Worm (Caenorhabditis elegans) whole organism, L4 larva: ENCODE measurements around the gene C05D12.1.
A peak's percentile ranks its signal among the peaks of the same experiment; 100 is the strongest.

ENCODE experiments used
- D1046.2 ChIP-seq: fragments of 200-800 bp; sonication (Bioruptor generic); IDR thresholded peaks from 2 replicates; pipeline ENCODE4 v1.3.6; 2022; ENCODE audit warnings: missing genetic modification characterization, missing compliant biosample characterization
- F10B5.3 ChIP-seq: sonication (generic microtip); optimal IDR thresholded peaks from 2 replicates; lab custom pipeline; 2016; ENCODE audit warnings: mild to moderate bottlenecking, missing genetic modification characterization, missing compliant biosample characterization
- F37D6.2 ChIP-seq: sonication (generic microtip); optimal IDR thresholded peaks from 2 replicates; lab custom pipeline; 2016; ENCODE audit warnings: mild to moderate bottlenecking, missing genetic modification characterization, missing compliant biosample characterization
- F44E2.7 ChIP-seq: fragments of 200-800 bp; sonication (Bioruptor generic); IDR thresholded peaks from 2 replicates; pipeline ENCODE4 v2.1.2; 2022; ENCODE audit warnings: missing genetic modification characterization, missing compliant biosample characterization
- F49E8.2 ChIP-seq: sonication (generic microtip); optimal IDR thresholded peaks from 2 replicates; lab custom pipeline; 2016; ENCODE audit warnings: missing compliant biosample characterization, mild to moderate bottlenecking, missing genetic modification characterization, borderline replicate concordance
- T20F7.1 ChIP-seq: fragments of 200-800 bp; sonication (Bioruptor generic); optimal IDR thresholded peaks from 2 replicates; lab custom pipeline; 2018; ENCODE audit warnings: mild to moderate bottlenecking, missing genetic modification characterization, missing compliant biosample characterization
- T26A8.4 ChIP-seq: fragments of 200-800 bp; sonication (Bioruptor generic); IDR thresholded peaks from 2 replicates; pipeline ENCODE4 v1.3.6; 2022; ENCODE audit warnings: missing genetic modification characterization, missing compliant biosample characterization
- Y105C5A.15 ChIP-seq: fragments of 200-800 bp; sonication (Bioruptor generic); IDR thresholded peaks from 2 replicates; pipeline ENCODE4 v1.3.6; 2022; ENCODE audit warnings: missing genetic modification characterization, missing compliant biosample characterization
- Y75B8A.6 ChIP-seq: fragments of 200-800 bp; sonication (Bioruptor generic); IDR thresholded peaks from 2 replicates; pipeline ENCODE4 v1.3.6; 2022; ENCODE audit warnings: missing genetic modification reagents, missing genetic modification characterization, missing compliant biosample characterization
- ZK546.5 ChIP-seq, 2 experiments: sonication (generic microtip); optimal IDR thresholded peaks; 2 replicates each; lab custom pipeline; 2017; ENCODE audit warnings: missing biosample characterization in 2 of 2, missing genetic modification characterization in 2 of 2
- arid-1 ChIP-seq: fragments of 200-800 bp; sonication (Bioruptor generic); conservative IDR thresholded peaks from 2 replicates; pipeline ENCODE4 v1.3.6; 2022; ENCODE audit warnings: missing genetic modification reagents, missing genetic modification characterization, missing compliant biosample characterization
- attf-4 ChIP-seq: sonication (generic microtip); optimal IDR thresholded peaks from 3 replicates; lab custom pipeline; 2017; ENCODE audit warnings: missing biosample characterization, missing genetic modification characterization
- ceh-20 ChIP-seq: fragments of 200-800 bp; sonication (Bioruptor generic); IDR thresholded peaks from 2 replicates; pipeline ENCODE4 v1.3.6; 2022; ENCODE audit warnings: missing genetic modification reagents, missing genetic modification characterization, missing compliant biosample characterization
- ceh-28 ChIP-seq: fragments of 150-350 bp; optimal IDR thresholded peaks from 2 replicates; lab custom pipeline; 2014; ENCODE audit warnings: missing biosample characterization, missing genetic modification reagents, missing genetic modification characterization
- ceh-44 ChIP-seq: fragments of 200-800 bp; sonication (Bioruptor generic); IDR thresholded peaks from 2 replicates; pipeline ENCODE4 v1.3.6; 2022; ENCODE audit warnings: missing genetic modification reagents, missing genetic modification characterization, missing compliant biosample characterization
- ceh-82 ChIP-seq: sonication (generic microtip); optimal IDR thresholded peaks from 2 replicates; lab custom pipeline; 2017; ENCODE audit warnings: missing biosample characterization, missing genetic modification characterization
- daf-16 ChIP-seq, 3 experiments: sonication (generic microtip); optimal IDR thresholded peaks; 2 replicates each; lab custom pipeline; 2016 to 2017; ENCODE audit warnings: missing genetic modification characterization in 3 of 3, missing genetic modification reagents in 3 of 3, mild to moderate bottlenecking in 2 of 3, missing compliant biosample characterization in 2 of 3, missing biosample characterization in 1 of 3, moderate library complexity in 1 of 3
- daf-8 ChIP-seq: fragments of 200-800 bp; sonication (Bioruptor generic); IDR thresholded peaks from 2 replicates; pipeline ENCODE4 v1.3.6; 2022; ENCODE audit warnings: missing genetic modification characterization, missing compliant biosample characterization
- dpl-1 ChIP-seq: fragments of 150-350 bp; optimal IDR thresholded peaks from 2 replicates; lab custom pipeline; 2014; ENCODE audit warnings: missing biosample characterization, missing genetic modification reagents, missing genetic modification characterization
- dve-1 ChIP-seq: sonication (generic microtip); optimal IDR thresholded peaks from 2 replicates; lab custom pipeline; 2017; ENCODE audit warnings: antibody characterized with exemption, mild to moderate bottlenecking, missing genetic modification characterization, missing compliant biosample characterization; ENCODE audit not compliant: insufficient read depth
- egl-27 ChIP-seq: sonication (generic microtip); optimal IDR thresholded peaks from 3 replicates; lab custom pipeline; 2017; ENCODE audit warnings: missing biosample characterization, missing genetic modification reagents, missing genetic modification characterization
- egl-43 ChIP-seq: fragments of 200-800 bp; sonication (Bioruptor generic); IDR thresholded peaks from 2 replicates; pipeline ENCODE4 v1.3.6; 2022; ENCODE audit warnings: missing genetic modification reagents, missing genetic modification characterization, missing compliant biosample characterization
- fkh-10 ChIP-seq: fragments of 150-350 bp; optimal IDR thresholded peaks from 2 replicates; lab custom pipeline; 2014; ENCODE audit warnings: missing biosample characterization, missing genetic modification reagents, missing genetic modification characterization
- fos-1 ChIP-seq: fragments of 150-350 bp; optimal IDR thresholded peaks from 2 replicates; lab custom pipeline; 2014; ENCODE audit warnings: missing biosample characterization, missing genetic modification characterization
- hif-1 ChIP-seq, 2 experiments: sonication (generic microtip); optimal IDR thresholded peaks; 2 replicates each; lab custom pipeline; 2016 to 2017; ENCODE audit warnings: missing compliant biosample characterization in 2 of 2, missing genetic modification characterization in 2 of 2, missing genetic modification reagents in 2 of 2, missing genotype in 2 of 2, mild to moderate bottlenecking in 1 of 2
- hlh-11 ChIP-seq: fragments of 200-800 bp; sonication (Bioruptor generic); optimal IDR thresholded peaks from 2 replicates; lab custom pipeline; 2018; ENCODE audit warnings: mild to moderate bottlenecking, missing genetic modification characterization, missing compliant biosample characterization
- hlh-30 ChIP-seq: sonication (generic microtip); optimal IDR thresholded peaks from 2 replicates; lab custom pipeline; 2017; ENCODE audit warnings: antibody characterized with exemption, mild to moderate bottlenecking, missing genetic modification characterization, missing compliant biosample characterization; ENCODE audit not compliant: insufficient read depth
- hmg-1.1 ChIP-seq: fragments of 200-800 bp; sonication (Bioruptor generic); IDR thresholded peaks from 2 replicates; pipeline ENCODE4 v1.3.6; 2022; ENCODE audit warnings: missing genetic modification reagents, missing genetic modification characterization, missing compliant biosample characterization
- jun-1 ChIP-seq: fragments of 150-350 bp; optimal IDR thresholded peaks from 2 replicates; lab custom pipeline; 2014; ENCODE audit warnings: missing biosample characterization, missing genetic modification reagents, missing genetic modification characterization
- lin-1 ChIP-seq: fragments of 200-800 bp; sonication (Bioruptor generic); IDR thresholded peaks from 2 replicates; pipeline ENCODE4 v1.3.6; 2022; ENCODE audit warnings: missing genetic modification reagents, missing genetic modification characterization, missing compliant biosample characterization
- lin-38 ChIP-seq: fragments of 200-800 bp; sonication (Bioruptor generic); IDR thresholded peaks from 2 replicates; pipeline ENCODE4 v1.3.6; 2022; ENCODE audit warnings: missing genetic modification reagents, missing genetic modification characterization, missing compliant biosample characterization
- lin-39 ChIP-seq: fragments of 150-350 bp; optimal IDR thresholded peaks from 2 replicates; lab custom pipeline; 2014; ENCODE audit warnings: missing biosample characterization, missing genetic modification reagents, missing genetic modification characterization
- mdl-1 ChIP-seq, 2 experiments: fragments of 150-350 bp in 1 of 2; sonication (generic microtip) in 1 of 2; optimal IDR thresholded peaks; 2 replicates each; lab custom pipeline; 2014 to 2017; ENCODE audit warnings: missing biosample characterization in 2 of 2, missing genetic modification characterization in 2 of 2
- mep-1 ChIP-seq: fragments of 150-350 bp; sonication (generic microtip); optimal IDR thresholded peaks from 3 replicates; lab custom pipeline; 2014; ENCODE audit warnings: missing biosample characterization, missing genetic modification characterization
- mes-2 ChIP-seq: sonication (generic microtip); optimal IDR thresholded peaks from 2 replicates; lab custom pipeline; 2016; ENCODE audit warnings: missing genotype, mild to moderate bottlenecking, missing genetic modification characterization, missing compliant biosample characterization; ENCODE audit not compliant: poor library complexity, severe bottlenecking
- mxl-3 ChIP-seq: fragments of 200-800 bp; sonication (Bioruptor generic); optimal IDR thresholded peaks from 2 replicates; lab custom pipeline; 2018; ENCODE audit warnings: mild to moderate bottlenecking, missing genetic modification characterization, missing compliant biosample characterization
- nhr-102 ChIP-seq: sonication (generic microtip); optimal IDR thresholded peaks from 2 replicates; lab custom pipeline; 2016; ENCODE audit warnings: mild to moderate bottlenecking, missing genetic modification characterization, moderate library complexity, missing compliant biosample characterization
- nhr-42 ChIP-seq: fragments of 200-800 bp; sonication (Bioruptor generic); IDR thresholded peaks from 2 replicates; pipeline ENCODE4 v1.3.6; 2022; ENCODE audit warnings: missing genetic modification characterization, missing compliant biosample characterization
- nhr-48 ChIP-seq: sonication (generic microtip); optimal IDR thresholded peaks from 2 replicates; lab custom pipeline; 2016; ENCODE audit warnings: mild to moderate bottlenecking, missing genetic modification characterization, missing compliant biosample characterization
- saeg-2 ChIP-seq: fragments of 200-800 bp; sonication (Bioruptor generic); IDR thresholded peaks from 2 replicates; pipeline ENCODE4 v1.3.6; 2022; ENCODE audit warnings: missing genetic modification reagents, missing genetic modification characterization, missing compliant biosample characterization
- skn-1 ChIP-seq: fragments of 150-350 bp; optimal IDR thresholded peaks from 2 replicates; lab custom pipeline; 2014; ENCODE audit warnings: missing biosample characterization, missing genetic modification characterization
- snpc-1.2 ChIP-seq: fragments of 200-800 bp; sonication (Bioruptor generic); IDR thresholded peaks from 2 replicates; pipeline ENCODE4 v1.3.6; 2022; ENCODE audit warnings: missing genetic modification reagents, missing genetic modification characterization, missing compliant biosample characterization
- spr-1 ChIP-seq: sonication (generic microtip); optimal IDR thresholded peaks from 2 replicates; lab custom pipeline; 2016; ENCODE audit warnings: mild to moderate bottlenecking, missing genetic modification characterization, missing compliant biosample characterization
- tra-1 ChIP-seq: fragments of 200-800 bp; sonication (Bioruptor generic); IDR thresholded peaks from 2 replicates; pipeline ENCODE4 v1.3.6; 2022; ENCODE audit warnings: missing genetic modification reagents, missing genetic modification characterization, missing compliant biosample characterization
- unc-39 ChIP-seq: sonication (generic microtip); optimal IDR thresholded peaks from 2 replicates; lab custom pipeline; 2017; ENCODE audit warnings: missing biosample characterization, missing genetic modification characterization
- vab-7 ChIP-seq: fragments of 200-800 bp; sonication (Bioruptor generic); IDR thresholded peaks from 2 replicates; pipeline ENCODE4 v1.3.6; 2022; ENCODE audit warnings: missing genetic modification reagents, missing genetic modification characterization, missing compliant biosample characterization
- zfp-3 ChIP-seq: fragments of 200-800 bp; sonication (Bioruptor generic); conservative IDR thresholded peaks from 2 replicates; pipeline ENCODE4 v1.3.6; 2022; ENCODE audit warnings: missing genetic modification reagents, missing genetic modification characterization, missing compliant biosample characterization
- zip-11 ChIP-seq: fragments of 200-800 bp; sonication (Bioruptor generic); IDR thresholded peaks from 2 replicates; pipeline ENCODE4 v1.3.6; 2022; ENCODE audit warnings: missing genetic modification characterization, missing compliant biosample characterization
- ztf-11 ChIP-seq: fragments of 150-350 bp; optimal IDR thresholded peaks from 2 replicates; lab custom pipeline; 2014; ENCODE audit warnings: missing biosample characterization, missing genetic modification characterization

C05D12.1 gene

DNA sequence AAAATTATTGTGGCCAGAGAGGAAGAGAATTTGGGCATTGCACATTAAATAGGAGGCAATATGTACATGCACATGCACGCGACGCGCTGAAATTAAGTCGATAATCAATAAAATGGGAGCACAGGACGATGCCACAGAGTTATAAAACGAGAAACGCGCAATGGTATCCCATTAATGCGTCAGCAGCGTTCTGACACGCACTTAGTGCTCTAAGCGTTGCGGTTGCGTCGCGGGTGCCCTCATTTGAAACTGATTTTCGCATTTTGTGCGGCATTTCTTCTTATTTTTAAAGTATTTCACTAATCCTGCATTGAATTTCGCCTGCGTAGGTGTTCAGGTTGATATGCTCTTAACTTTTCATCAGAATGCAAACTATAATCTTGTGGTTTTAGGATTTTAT is 37.5 kb upstream of the C05D12.1 start, which contains the start of gene rsp-1 (continued):
- TF ChIP-seq lin-1 (GFP tag; lab: Robert Waterston, UW) (peak; percentile 80), snpc-1.2 (GFP tag; lab: Robert Waterston, UW) (peak; percentile 53; the same call in 1 of the 2 replicates), ztf-11 (tag; lab: Kevin White, UChicago) (no peak), attf-4 (tag; lab: Kevin White, UChicago) (no peak), F37D6.2 (tag; lab: Kevin White, UChicago) (peak; percentile 78), Y75B8A.6 (GFP tag; lab: Robert Waterston, UW) (no peak), saeg-2 (GFP tag; lab: Robert Waterston, UW) (no peak), nhr-42 (GFP tag; lab: Robert Waterston, UW) (peak; percentile 89), daf-16 (GFP tag; optimal IDR thresholded peaks at IDR 0.05; lab: Kevin White, UChicago) (peak; percentile 15 to 28), daf-16 (tag; optimal IDR thresholded peaks at IDR 0.05; lab: Kevin White, UChicago) (peak; percentile 65), hlh-30 (peak; percentile 85), F49E8.2 (tag; lab: Kevin White, UChicago) (peak; percentile 34), D1046.2 (no peak), lin-38 (GFP tag; lab: Robert Waterston, UW) (peak; percentile 89), ceh-28 (peak; percentile 48), hif-1 (tag; optimal IDR thresholded peaks at IDR 0.05; lab: Kevin White, UChicago) (peak; percentile 3 to 79), nhr-48 (peak; percentile 82), skn-1 (tag; lab: Kevin White, UChicago) (no peak), T20F7.1 (GFP tag; lab: Kevin White, UChicago) (peak; percentile 90), egl-27 (tag; lab: Kevin White, UChicago) (no peak), daf-8 (no peak), lin-39 (tag; lab: Kevin White, UChicago) (no peak), mep-1 (tag; lab: Kevin White, UChicago) (peak; percentile 95), nhr-102 (tag; lab: Kevin White, UChicago) (peak; percentile 87), dve-1 (tag; lab: Kevin White, UChicago) (peak; percentile 97), zfp-3 (peak; percentile 79; the same call in 1 of the 2 replicates), unc-39 (no peak), spr-1 (tag; lab: Kevin White, UChicago) (peak; percentile 80), tra-1 (GFP tag; lab: Robert Waterston, UW) (peak; percentile 81), ceh-82 (tag; lab: Kevin White, UChicago) (no peak), fos-1 (tag; lab: Kevin White, UChicago) (no peak), egl-43 (GFP tag; lab: Robert Waterston, UW) (peak; percentile 73; the same call in 1 of the 2 replicates), mdl-1 (tag; optimal IDR thresholded peaks at IDR 0.05; lab: Kevin White, UChicago) (peak in 1 of 2 experiments; percentile 76), mes-2 (tag; lab: Kevin White, UChicago) (peak; percentile 95), dpl-1 (GFP tag; lab: Kevin White, UChicago) (peak; percentile 86), T26A8.4 (peak; percentile 84), jun-1 (tag; lab: Kevin White, UChicago) (peak; percentile 72), ceh-44 (peak; percentile 62; the same call in 1 of the 2 replicates), vab-7 (GFP tag; lab: Robert Waterston, UW) (peak; percentile 46; the same call in 1 of the 2 replicates), Y105C5A.15 (no peak), ZK546.5 (tag; optimal IDR thresholded peaks at IDR 0.05; lab: Kevin White, UChicago) (no peak), zip-11 (GFP tag; lab: Robert Waterston, UW) (no peak), ceh-20 (peak; percentile 76), fkh-10 (peak; percentile 60), arid-1 (GFP tag; lab: Robert Waterston, UW) (peak; percentile 88), hlh-11 (peak; percentile 91), F10B5.3 (tag; lab: Kevin White, UChicago) (peak; percentile 41), F44E2.7 (GFP tag; lab: Robert Waterston, UW) (0 out of 2 replicates have a peak, but pooled peaks have one; percentile 49), hmg-1.1 (GFP tag; lab: Robert Waterston, UW) (peak; percentile 90), mxl-3 (GFP tag; lab: Kevin White, UChicago) (peak; percentile 78)
